Worm (Caenorhabditis elegans): ENCODE results near the gene Y22D7AL.9.

Y22D7AL.9 gene

DNA sequence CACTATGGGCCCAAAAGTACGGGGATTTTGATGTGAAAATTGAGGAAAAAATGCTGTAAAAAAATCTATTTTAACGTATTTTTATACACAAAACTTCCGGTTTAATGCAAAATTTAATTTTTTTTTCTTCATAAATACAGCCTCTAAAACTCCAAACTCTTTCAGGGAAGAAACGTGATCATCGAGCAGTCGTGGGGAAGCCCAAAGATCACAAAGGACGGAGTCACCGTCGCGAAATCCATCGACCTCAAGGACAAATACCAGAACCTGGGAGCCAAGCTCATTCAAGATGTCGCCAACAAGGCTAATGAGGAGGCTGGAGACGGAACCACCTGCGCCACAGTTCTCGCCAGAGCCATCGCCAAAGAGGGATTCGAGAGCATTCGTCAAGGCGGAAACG is 6.1 kb upstream of the Y22D7AL.9 start:
- TF ChIP-seq set-16 (GFP tag; IDR thresholded peaks at IDR 0.05) (peak; percentile 46; the same call in 1 of the 2 replicates), dmd-9 (GFP tag; IDR thresholded peaks at IDR 0.05) (no peak), egl-43 (GFP tag; IDR thresholded peaks at IDR 0.05) (peak; percentile 57; the same call in 1 of the 2 replicates)

DNA sequence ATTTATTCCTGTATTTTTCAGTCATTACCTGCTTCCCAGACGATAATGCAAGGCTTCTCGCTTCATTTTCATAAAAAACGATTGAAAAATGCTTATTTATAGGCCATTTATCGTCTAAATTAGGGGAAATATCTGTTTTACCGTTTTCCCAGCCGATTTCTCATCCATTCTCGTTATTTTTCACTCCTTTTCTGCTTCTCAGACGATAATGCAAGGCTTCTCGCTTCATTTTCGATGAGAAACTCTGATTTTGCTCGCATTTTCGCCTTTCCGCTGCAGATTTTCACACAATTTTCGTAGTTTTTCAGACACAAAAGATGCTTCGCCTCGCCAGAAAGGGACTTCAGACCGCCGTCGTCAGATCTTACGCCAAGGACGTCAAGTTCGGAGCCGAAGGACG is 5.6 kb upstream of the Y22D7AL.9 start, which contains the start of gene hsp-60:
TSS of gene hsp-60 (plus strand) at position 301 of the 400 bp plus-strand sequence.
- TF ChIP-seq lin-15B (tag; optimal IDR thresholded peaks at IDR 0.05) (no peak), spr-1 (tag; optimal IDR thresholded peaks at IDR 0.05) (no peak), aha-1 (tag) (peak; percentile 38)

DNA sequence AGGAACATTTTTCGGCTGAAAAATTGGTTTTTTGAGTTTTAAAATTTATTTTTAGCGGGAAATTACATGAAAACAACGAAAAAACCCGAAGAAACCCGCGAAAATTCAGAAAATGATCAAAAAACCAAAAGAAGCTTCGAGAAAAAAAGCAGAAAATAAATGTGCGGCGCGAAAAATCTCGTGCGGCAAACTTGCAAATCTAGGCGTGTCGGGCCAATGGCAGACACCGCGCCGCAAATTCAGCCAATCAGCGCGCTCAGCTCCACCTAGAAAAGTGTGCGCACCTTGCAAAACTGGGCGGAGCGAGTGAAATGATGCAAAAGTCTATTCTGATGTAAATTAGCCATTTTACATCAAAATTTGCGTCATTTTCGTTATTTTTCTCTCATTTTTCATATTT is 5.1 kb upstream of the Y22D7AL.9 start, which contains the start of gene Y22D7AL.10:
TSS of gene Y22D7AL.10 (minus strand) at position 15 of the 400 bp plus-strand sequence.
- peak; percentile 95 for TF ChIP-seq Y48G9A.11 (GFP tag; IDR thresholded peaks at IDR 0.05)
- peak; percentile 91 for TF ChIP-seq T20F7.1 (GFP tag; optimal IDR thresholded peaks at IDR 0.05)
- TF ChIP-seq ceh-82 (tag; optimal IDR thresholded peaks at IDR 0.05), result no peak
- peak; percentile 48; the same call in 1 of the 2 replicates for TF ChIP-seq nhr-41 (GFP tag; IDR thresholded peaks at IDR 0.05)
- TF ChIP-seq hlh-30 (tag; optimal IDR thresholded peaks at IDR 0.05; ENCODE audit: insufficient read depth), result peak; percentile 94
- peak; percentile 30 for TF ChIP-seq ceh-28 (tag; optimal IDR thresholded peaks at IDR 0.05)
- peak; percentile 98 for TF ChIP-seq T26A8.4 (GFP tag; IDR thresholded peaks at IDR 0.05)
- TF ChIP-seq gei-8 (GFP tag; optimal IDR thresholded peaks at IDR 0.05), result peak; percentile 81
- peak; percentile 95 for TF ChIP-seq dmd-6 (GFP tag; IDR thresholded peaks at IDR 0.05)
- peak; percentile 86; the same call in 1 of the 2 replicates for TF ChIP-seq ceh-44 (GFP tag; IDR thresholded peaks at IDR 0.05)
- TF ChIP-seq nhr-77 (tag; optimal IDR thresholded peaks at IDR 0.05), result peak; percentile 90
- peak; percentile 99 for TF ChIP-seq aha-1 (tag)
- TF ChIP-seq fos-1 (tag; optimal IDR thresholded peaks at IDR 0.05), result peak; percentile 39
- TF ChIP-seq mxl-2 (GFP tag; conservative IDR thresholded peaks at IDR 0.05), result 0 out of 2 replicates have a peak, but pooled peaks have one; percentile 23
- peak; percentile 83 for TF ChIP-seq ces-1 (GFP tag; optimal IDR thresholded peaks at IDR 0.05)
- peak; percentile 33 for TF ChIP-seq ztf-11 (tag; optimal IDR thresholded peaks at IDR 0.05)
- TF ChIP-seq snpc-4 (tag; optimal IDR thresholded peaks at IDR 0.05), result peak; percentile 15
- TF ChIP-seq hmg-1.1 (GFP tag; IDR thresholded peaks at IDR 0.05), result peak; percentile 99
- peak; percentile 82; the same call in 1 of the 2 replicates for TF ChIP-seq zip-11 (GFP tag; IDR thresholded peaks at IDR 0.05)
- TF ChIP-seq egl-27 (tag; optimal IDR thresholded peaks at IDR 0.05), result no peak
- peak; percentile 99 for TF ChIP-seq mep-1 (tag; optimal IDR thresholded peaks at IDR 0.05)
- TF ChIP-seq duxl-1 (tag; optimal IDR thresholded peaks at IDR 0.05; ENCODE audit: poor library complexity), result peak; percentile 97
- TF ChIP-seq set-16 (GFP tag; IDR thresholded peaks at IDR 0.05), result peak; percentile 92
- TF ChIP-seq cey-2 (tag; optimal IDR thresholded peaks at IDR 0.05; ENCODE audit: borderline replicate concordance, insufficient read depth), result peak; percentile 30
- TF ChIP-seq mdt-29 (GFP tag; IDR thresholded peaks at IDR 0.05), result peak; percentile 96
- TF ChIP-seq ctbp-1 (GFP tag; IDR thresholded peaks at IDR 0.05), result peak; percentile 98
- TF ChIP-seq egl-43 (GFP tag; IDR thresholded peaks at IDR 0.05), result peak; percentile 98
- TF ChIP-seq daf-12 (tag; optimal IDR thresholded peaks at IDR 0.05), result no peak
- TF ChIP-seq pha-4 (GFP tag; IDR thresholded peaks at IDR 0.05), result peak; percentile 98
- no peak for TF ChIP-seq pha-4 (tag; optimal IDR thresholded peaks at IDR 0.05)
- no peak for TF ChIP-seq ceh-62 (tag; optimal IDR thresholded peaks at IDR 0.05)
- TF ChIP-seq D1046.2 (GFP tag; IDR thresholded peaks at IDR 0.05), result peak; percentile 93
- TF ChIP-seq madf-5 (GFP tag; IDR thresholded peaks at IDR 0.05), result peak in 1 of 2 experiments; percentile 87; a peak in 2 of 4 replicates
- TF ChIP-seq snpc-1.2 (GFP tag; IDR thresholded peaks at IDR 0.05), result peak; percentile 91
- TF ChIP-seq nhr-11 (tag; optimal IDR thresholded peaks at IDR 0.05), result peak; percentile 93
- peak; percentile 78 for TF ChIP-seq sdz-12 (GFP tag; optimal IDR thresholded peaks at IDR 0.05)
- no peak for TF ChIP-seq R02D3.7 (tag; optimal IDR thresholded peaks at IDR 0.05)
- peak; percentile 95 for TF ChIP-seq lin-1 (GFP tag; IDR thresholded peaks at IDR 0.05)
- peak; percentile 97 for TF ChIP-seq nhr-6 (tag; optimal IDR thresholded peaks at IDR 0.05)
- TF ChIP-seq spr-1 (tag; optimal IDR thresholded peaks at IDR 0.05), result peak; percentile 97
- TF ChIP-seq ztf-7 (tag; optimal IDR thresholded peaks at IDR 0.05), result peak; percentile 83
- TF ChIP-seq zfp-2 (tag; optimal IDR thresholded peaks at IDR 0.05), result peak; percentile 87
- TF ChIP-seq hlh-11 (tag; optimal IDR thresholded peaks at IDR 0.05), result peak; percentile 97
- TF ChIP-seq dpl-1 (GFP tag; optimal IDR thresholded peaks at IDR 0.05), result peak; percentile 92
- peak; percentile 87; the same call in 1 of the 2 replicates for TF ChIP-seq Y105C5A.15 (GFP tag; IDR thresholded peaks at IDR 0.05)
